Fruit fly (Drosophila melanogaster) whole organism, prepupa: Measurements from ENCODE around the gene Zcchc7.

Source experiments
- CG11762 ChIP-seq: fragments of 200-800 bp; sonication (Bioruptor generic); optimal IDR thresholded peaks from 3 replicates; lab custom pipeline; 2016; ENCODE audit warnings: missing biosample characterization, missing genetic modification characterization; ENCODE audit not compliant: insufficient read depth
- CG15336 ChIP-seq: fragments of 200-800 bp; sonication (Bioruptor generic); IDR thresholded peaks from 2 replicates; pipeline ENCODE4 v1.3.6; 2022; ENCODE audit warnings: missing biosample characterization, missing genetic modification characterization
- CG3919 ChIP-seq: fragments of 200-800 bp; sonication (Bioruptor generic); optimal IDR thresholded peaks from 3 replicates; lab custom pipeline; 2016; ENCODE audit warnings: missing biosample characterization, missing genetic modification characterization
- CG6163 ChIP-seq: fragments of 200-800 bp; sonication (Bioruptor generic); IDR thresholded peaks from 3 replicates; pipeline ENCODE4 v1.3.6; 2022; ENCODE audit warnings: missing biosample characterization, missing genetic modification characterization
- CG6808 ChIP-seq: fragments of 200-800 bp; sonication (Bioruptor generic); optimal IDR thresholded peaks from 3 replicates; lab custom pipeline; 2017; ENCODE audit warnings: missing biosample characterization, missing genetic modification characterization, mild to moderate bottlenecking, moderate library complexity, missing genetic modification reagents
- CG7368 ChIP-seq: fragments of 200-800 bp; sonication (Bioruptor generic); optimal IDR thresholded peaks from 3 replicates; lab custom pipeline; 2016; ENCODE audit warnings: missing biosample characterization, missing genetic modification characterization
- Ets21C ChIP-seq: fragments of 200-800 bp; sonication (Bioruptor generic); optimal IDR thresholded peaks from 3 replicates; lab custom pipeline; 2016; ENCODE audit warnings: missing biosample characterization, missing genetic modification characterization
- Lpt ChIP-seq: fragments of 200-800 bp; sonication (Bioruptor generic); optimal IDR thresholded peaks from 3 replicates; lab custom pipeline; 2016; ENCODE audit warnings: missing biosample characterization, missing genetic modification characterization
- Sox102F ChIP-seq: fragments of 200-800 bp; sonication (Bioruptor generic); optimal IDR thresholded peaks from 2 replicates; lab custom pipeline; 2016; ENCODE audit warnings: missing biosample characterization, mild to moderate bottlenecking, missing genetic modification characterization
- achi ChIP-seq: fragments of 200-800 bp; sonication (Bioruptor generic); optimal IDR thresholded peaks from 3 replicates; lab custom pipeline; 2016; ENCODE audit warnings: missing biosample characterization, missing genetic modification characterization
- acj6 ChIP-seq: fragments of 200-800 bp; sonication (Bioruptor generic); optimal IDR thresholded peaks from 3 replicates; lab custom pipeline; 2016; ENCODE audit warnings: missing biosample characterization, missing genetic modification characterization
- cyc ChIP-seq: fragments of 200-800 bp; sonication (Bioruptor generic); optimal IDR thresholded peaks from 3 replicates; lab custom pipeline; 2016; ENCODE audit warnings: missing biosample characterization, missing genetic modification characterization
- fd59A ChIP-seq: fragments of 200-800 bp; sonication (Bioruptor generic); optimal IDR thresholded peaks from 2 replicates; lab custom pipeline; 2017; ENCODE audit warnings: missing biosample characterization, mild to moderate bottlenecking, missing genetic modification characterization, missing genetic modification reagents
- ss ChIP-seq, 2 experiments: fragments of 200-800 bp; sonication (Bioruptor generic); optimal IDR thresholded peaks; 2 replicates in 1 of 2; 3 replicates in 1 of 2; lab custom pipeline; 2017 to 2018; ENCODE audit warnings: mild to moderate bottlenecking in 2 of 2, missing biosample characterization in 2 of 2, missing genetic modification characterization in 2 of 2, moderate library complexity in 1 of 2

DNA sequence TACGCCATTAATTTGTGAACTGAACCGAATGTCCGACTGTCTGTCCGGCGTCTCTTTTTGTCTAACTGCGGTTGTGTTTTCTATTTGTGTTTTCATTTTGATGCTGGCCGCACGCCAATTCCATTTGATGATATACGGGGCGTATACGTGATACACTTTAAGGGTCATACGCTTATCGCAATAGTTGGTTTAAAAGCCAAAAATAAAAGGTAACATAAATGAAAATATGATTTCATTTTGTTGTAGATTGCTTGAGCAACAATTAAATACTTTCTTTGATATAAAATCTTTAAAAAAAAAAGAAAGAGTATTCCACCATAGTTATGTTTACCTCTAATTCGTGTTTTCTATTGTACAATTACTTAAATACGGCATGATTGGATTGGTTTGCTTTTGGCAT lies 39.9 kb downstream of the Zcchc7 start:
- TF ChIP-seq CG3919 (GFP tag; lab: Kevin White, UChicago): no peak
- 0 out of 3 replicates have a peak, but pooled peaks have one; percentile 28 for TF ChIP-seq CG6163 (GFP tag; lab: Robert Waterston, UW)
- TF ChIP-seq Ets21C (GFP tag; lab: Kevin White, UChicago): no peak
- TF ChIP-seq CG15336 (GFP tag; lab: Robert Waterston, UW): peak; percentile 71
- TF ChIP-seq acj6 (GFP tag; lab: Kevin White, UChicago): no peak
- no peak for TF ChIP-seq cyc
- TF ChIP-seq achi (GFP tag; lab: Kevin White, UChicago): no peak
- no peak for TF ChIP-seq CG6808 (GFP tag; lab: Kevin White, UChicago)
- TF ChIP-seq ss (GFP tag; optimal IDR thresholded peaks at IDR 0.05; lab: Kevin White, UChicago): no peak
- TF ChIP-seq CG7368 (GFP tag; lab: Kevin White, UChicago): no peak
- no peak for TF ChIP-seq Sox102F (GFP tag; lab: Kevin White, UChicago)
- TF ChIP-seq fd59A (GFP tag; lab: Kevin White, UChicago): no peak
- no peak for TF ChIP-seq Lpt (GFP tag; lab: Kevin White, UChicago)
- TF ChIP-seq CG11762 (GFP tag; lab: Kevin White, UChicago): no peak
